Worm (Caenorhabditis elegans): ENCODE results near the gene dmsr-11.

DNA sequence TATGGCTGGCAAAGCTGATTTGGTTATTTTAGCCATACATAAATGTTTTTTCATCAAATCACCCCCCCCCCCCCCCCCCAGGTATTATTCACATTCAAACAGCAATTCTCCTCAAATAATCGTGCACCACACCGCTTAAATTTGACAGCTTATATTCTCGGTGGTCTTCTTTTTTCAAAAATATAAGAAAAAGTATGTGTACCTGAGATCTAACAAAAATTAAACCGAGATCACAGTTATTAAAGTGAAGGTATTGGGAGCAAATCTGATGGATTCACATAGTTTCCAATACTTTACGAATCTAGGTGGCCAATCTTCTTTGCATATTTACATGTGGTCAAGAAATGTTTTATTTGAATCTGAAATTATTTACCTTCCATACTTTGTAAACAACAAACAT is 23.7 kb downstream of the dmsr-11 start, which contains the start of gene ZC404.15:
- TF ChIP-seq ama-1 (optimal IDR thresholded peaks at IDR 0.05) (no peak), aly-2 (tag; optimal IDR thresholded peaks at IDR 0.05) (no peak), blmp-1 (tag; optimal IDR thresholded peaks at IDR 0.05; ENCODE audit: insufficient read depth) (no peak), elt-1 (tag; optimal IDR thresholded peaks at IDR 0.05) (no peak), unc-62 (GFP tag; optimal IDR thresholded peaks at IDR 0.05) (no peak), nhr-11 (tag; optimal IDR thresholded peaks at IDR 0.05) (no peak), egl-27 (tag; optimal IDR thresholded peaks at IDR 0.05) (no peak), alr-1 (tag; optimal IDR thresholded peaks at IDR 0.05) (no peak), nhr-25 (tag; optimal IDR thresholded peaks at IDR 0.05) (no peak), lin-13 (GFP tag; optimal IDR thresholded peaks at IDR 0.05) (no peak)
